Fruit fly (Drosophila melanogaster) whole organism, prepupa: ENCODE measurements around the gene Tnpo.

Experiments used
- CG31627 ChIP-seq: fragments of 200-800 bp; sonication (Bioruptor generic); optimal IDR thresholded peaks from 3 replicates; lab custom pipeline; 2016; ENCODE audit warnings: missing biosample characterization, missing genetic modification characterization
- CG34406 ChIP-seq: fragments of 200-800 bp; sonication (Bioruptor generic); optimal IDR thresholded peaks from 3 replicates; lab custom pipeline; 2016; ENCODE audit warnings: missing biosample characterization, missing genetic modification characterization
- CG8319 ChIP-seq: fragments of 200-800 bp; sonication (Bioruptor generic); optimal IDR thresholded peaks from 3 replicates; lab custom pipeline; 2016; ENCODE audit warnings: missing biosample characterization, missing genetic modification characterization
- Gug ChIP-seq: fragments of 200-800 bp; sonication (Bioruptor generic); IDR thresholded peaks from 2 replicates; pipeline ENCODE4 v1.3.6; 2022; ENCODE audit warnings: missing biosample characterization, missing genetic modification characterization
- Hr39 ChIP-seq: fragments of 200-800 bp; sonication (Bioruptor generic); optimal IDR thresholded peaks from 2 replicates; lab custom pipeline; 2016; ENCODE audit warnings: missing biosample characterization, missing genetic modification characterization
- Lpt ChIP-seq: fragments of 200-800 bp; sonication (Bioruptor generic); optimal IDR thresholded peaks from 3 replicates; lab custom pipeline; 2016; ENCODE audit warnings: missing biosample characterization, missing genetic modification characterization
- Smox ChIP-seq: fragments of 200-800 bp; sonication (Bioruptor generic); optimal IDR thresholded peaks from 3 replicates; lab custom pipeline; 2016; ENCODE audit warnings: missing biosample characterization, missing genetic modification characterization

dm6 chr3L:6158530-6158929 is 34.8 kb upstream of the Tnpo start, which contains the start of gene Cpr65Ay:
- TF ChIP-seq Smox (GFP tag; lab: Kevin White, UChicago) (no peak), CG31627 (GFP tag; lab: Kevin White, UChicago) (no peak), Gug (GFP tag; lab: Robert Waterston, UW) (no peak), Hr39 (GFP tag; lab: Kevin White, UChicago) (no peak), CG34406 (no peak), Lpt (GFP tag; lab: Kevin White, UChicago) (no peak), CG8319 (GFP tag; lab: Kevin White, UChicago) (no peak)
